Fruit fly (Drosophila melanogaster): ENCODE data around the gene Ance.

Ance gene

DNA sequence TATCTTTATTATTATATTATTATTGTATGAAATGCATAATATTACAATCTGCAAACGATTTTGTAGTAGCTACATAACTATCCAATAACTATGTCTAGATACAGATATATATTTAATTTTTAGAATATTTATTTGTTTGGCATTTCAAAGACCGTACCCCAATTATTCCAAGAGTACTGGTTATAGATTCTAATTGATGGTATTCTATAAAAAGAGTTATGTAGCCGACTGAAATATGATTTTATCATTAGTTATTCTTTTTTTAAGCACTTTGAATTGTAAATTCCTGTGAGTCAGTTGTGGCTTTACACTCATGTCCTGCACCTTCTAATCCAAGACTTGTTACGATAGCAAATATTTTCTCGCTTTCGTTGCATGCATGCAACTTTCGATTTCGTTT lies 20.3 kb downstream of the Ance start:
- TF ChIP-seq CG10348 (GFP tag; IDR thresholded peaks at IDR 0.05) (no peak), EcR (GFP tag; optimal IDR thresholded peaks at IDR 0.05) (no peak), CG4496 (GFP tag; IDR thresholded peaks at IDR 0.05) (peak; percentile 21; the same call in 1 of the 3 replicates), D1 (tag; optimal IDR thresholded peaks at IDR 0.05) (no peak), CG8301 (tag; optimal IDR thresholded peaks at IDR 0.05) (peak; percentile 1), CG14655 (GFP tag; optimal IDR thresholded peaks at IDR 0.05) (peak; percentile 49), Pif1B (GFP tag; optimal IDR thresholded peaks at IDR 0.05) (no peak), CG8159 (tag; optimal IDR thresholded peaks at IDR 0.05) (no peak), Pif1A (GFP tag; optimal IDR thresholded peaks at IDR 0.05) (no peak), CG15710 (tag; optimal IDR thresholded peaks at IDR 0.05) (no peak)

DNA sequence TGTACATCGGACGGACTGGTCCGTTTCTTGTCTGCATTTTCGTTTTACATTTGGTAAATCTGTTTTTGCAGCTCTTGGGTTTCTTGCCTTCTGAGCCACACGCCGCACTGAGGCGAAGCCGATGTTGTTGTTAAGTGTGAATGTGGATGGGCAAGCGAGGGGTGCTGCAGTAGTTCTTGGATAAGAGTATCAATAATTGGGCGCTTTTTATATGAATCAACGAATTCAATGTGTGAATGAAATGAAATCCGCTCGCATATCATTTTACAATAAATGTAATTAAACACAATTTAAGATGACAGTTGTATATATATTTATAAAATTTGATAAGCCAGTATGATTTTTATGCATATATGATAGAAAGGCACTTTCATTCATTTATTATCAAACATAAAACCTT lies 23.0 kb downstream of the Ance start:
- peak; percentile 30 for TF ChIP-seq CG14655 (GFP tag; optimal IDR thresholded peaks at IDR 0.05)
- no peak for TF ChIP-seq CG12605 (GFP tag; IDR thresholded peaks at IDR 0.05)
- no peak for TF ChIP-seq fd96Ca (GFP tag; IDR thresholded peaks at IDR 0.05)
- no peak for TF ChIP-seq Snoo (tag; optimal IDR thresholded peaks at IDR 0.05)
- peak; percentile 34; the same call in 1 of the 2 replicates for TF ChIP-seq rn (GFP tag; IDR thresholded peaks at IDR 0.05)
- 0 out of 2 replicates have a peak, but pooled peaks have one; percentile 16 for TF ChIP-seq CG32121 (GFP tag; IDR thresholded peaks at IDR 0.05)
- TF ChIP-seq Ets98B (GFP tag; IDR thresholded peaks at IDR 0.05) = no peak
- TF ChIP-seq CG15710 (tag; optimal IDR thresholded peaks at IDR 0.05) = no peak
- no peak for TF ChIP-seq CG9948 (tag; optimal IDR thresholded peaks at IDR 0.05)
- peak; percentile 15; the same call in 1 of the 3 replicates for TF ChIP-seq CG4496 (GFP tag; IDR thresholded peaks at IDR 0.05)
- TF ChIP-seq D1 (tag; optimal IDR thresholded peaks at IDR 0.05) = no peak
- no peak for TF ChIP-seq CG8159 (tag; optimal IDR thresholded peaks at IDR 0.05)
- no peak for TF ChIP-seq CG34367 (tag; optimal IDR thresholded peaks at IDR 0.05)
- TF ChIP-seq CG17806 (tag; optimal IDR thresholded peaks at IDR 0.05) = no peak
- TF ChIP-seq CG8301 (tag; optimal IDR thresholded peaks at IDR 0.05) = no peak
- TF ChIP-seq EcR (GFP tag; optimal IDR thresholded peaks at IDR 0.05) = no peak

DNA sequence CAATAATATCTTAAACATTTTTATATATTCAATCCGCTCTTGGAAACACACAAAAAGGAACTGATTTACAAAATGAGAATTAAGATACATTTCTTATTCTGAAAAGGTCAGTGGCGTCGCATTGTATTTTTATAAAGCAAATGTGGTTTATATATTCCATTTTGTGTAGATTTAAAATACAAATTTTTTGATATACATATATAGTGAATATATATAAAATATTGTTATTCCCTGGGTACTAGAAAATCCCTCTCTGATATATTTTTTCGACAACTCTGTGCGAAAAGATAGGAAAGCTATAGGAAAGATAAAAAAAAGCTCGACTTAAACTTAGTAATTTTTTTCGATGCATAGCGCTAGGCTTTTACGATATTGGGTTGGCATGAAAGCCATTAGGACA lies 25.9 kb downstream of the Ance start, which contains the start of gene CG42711:
CG42711 (minus strand) TSS at position 45 of the 400 bp plus-strand sequence.
- no peak for TF ChIP-seq Snoo (tag; optimal IDR thresholded peaks at IDR 0.05)
- peak; percentile 75; the same call in 1 of the 2 replicates for TF ChIP-seq Ets98B (GFP tag; IDR thresholded peaks at IDR 0.05)
- TF ChIP-seq CG4496 (GFP tag; IDR thresholded peaks at IDR 0.05) = peak; percentile 63; the same call in 2 of the 3 replicates
- TF ChIP-seq CG13204 (GFP tag; optimal IDR thresholded peaks at IDR 0.05) = no peak
- TF ChIP-seq CG15710 (tag; optimal IDR thresholded peaks at IDR 0.05) = no peak
- no peak for TF ChIP-seq CG8301 (tag; optimal IDR thresholded peaks at IDR 0.05)
- no peak for TF ChIP-seq Pif1A (GFP tag; optimal IDR thresholded peaks at IDR 0.05)
- no peak for TF ChIP-seq CG14655 (GFP tag; optimal IDR thresholded peaks at IDR 0.05)
- TF ChIP-seq CG34367 (tag; optimal IDR thresholded peaks at IDR 0.05) = no peak
- no peak for TF ChIP-seq CG17806 (tag; optimal IDR thresholded peaks at IDR 0.05)
- TF ChIP-seq gl (tag; optimal IDR thresholded peaks at IDR 0.05) = no peak
- TF ChIP-seq CG9948 (tag; optimal IDR thresholded peaks at IDR 0.05) = no peak
- peak; percentile 45; the same call in 1 of the 2 replicates for TF ChIP-seq CG12605 (GFP tag; IDR thresholded peaks at IDR 0.05)
- TF ChIP-seq fd96Ca (GFP tag; IDR thresholded peaks at IDR 0.05) = no peak
- no peak for TF ChIP-seq Pif1B (GFP tag; optimal IDR thresholded peaks at IDR 0.05)
- no peak for TF ChIP-seq CG10348 (GFP tag; IDR thresholded peaks at IDR 0.05)
- TF ChIP-seq rn (GFP tag; IDR thresholded peaks at IDR 0.05) = no peak
- TF ChIP-seq CG32121 (GFP tag; IDR thresholded peaks at IDR 0.05) = peak; percentile 71
- TF ChIP-seq CG8159 (tag; optimal IDR thresholded peaks at IDR 0.05) = peak; percentile 52
- no peak for TF ChIP-seq EcR (GFP tag; optimal IDR thresholded peaks at IDR 0.05)
- no peak for TF ChIP-seq D1 (tag; optimal IDR thresholded peaks at IDR 0.05)

DNA sequence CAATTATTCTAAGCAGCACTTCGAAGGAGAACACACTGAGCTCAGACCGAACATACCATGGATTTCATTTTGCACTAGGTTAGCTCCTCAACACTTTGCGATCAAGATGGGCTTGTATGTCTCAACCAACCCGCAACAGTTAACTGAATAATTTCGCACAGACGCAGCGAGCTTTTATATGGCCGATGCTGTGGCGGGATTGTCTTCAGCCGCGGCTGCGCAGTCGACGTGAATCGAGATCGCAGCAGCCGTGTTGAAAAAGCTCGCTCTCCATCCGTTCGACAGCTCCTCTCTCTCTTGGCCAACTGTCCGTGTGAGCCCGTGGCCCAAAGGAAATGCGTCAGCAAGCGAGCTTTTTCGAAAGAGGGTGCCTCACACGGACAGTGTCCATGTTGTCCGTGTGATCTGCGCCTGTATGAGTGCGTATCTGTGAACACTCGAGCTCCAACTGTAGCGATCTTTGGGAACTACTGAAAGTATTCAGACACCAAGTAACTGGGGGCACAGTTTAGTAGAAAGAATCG lies 29.2 kb downstream of the Ance start, which contains the start of gene Vajk2:
Vajk2 (minus strand) TSS at position 151 of the 524 bp plus-strand sequence.
- TF ChIP-seq CG8301 (tag; optimal IDR thresholded peaks at IDR 0.05) (no peak), CG32121 (GFP tag; IDR thresholded peaks at IDR 0.05) (no peak), CG15710 (tag; optimal IDR thresholded peaks at IDR 0.05) (no peak), Ets98B (GFP tag; IDR thresholded peaks at IDR 0.05) (peak; percentile 6; the same call in 1 of the 2 replicates), CG4496 (GFP tag; IDR thresholded peaks at IDR 0.05) (peak; percentile 84), CG14655 (GFP tag; optimal IDR thresholded peaks at IDR 0.05) (no peak)

DNA sequence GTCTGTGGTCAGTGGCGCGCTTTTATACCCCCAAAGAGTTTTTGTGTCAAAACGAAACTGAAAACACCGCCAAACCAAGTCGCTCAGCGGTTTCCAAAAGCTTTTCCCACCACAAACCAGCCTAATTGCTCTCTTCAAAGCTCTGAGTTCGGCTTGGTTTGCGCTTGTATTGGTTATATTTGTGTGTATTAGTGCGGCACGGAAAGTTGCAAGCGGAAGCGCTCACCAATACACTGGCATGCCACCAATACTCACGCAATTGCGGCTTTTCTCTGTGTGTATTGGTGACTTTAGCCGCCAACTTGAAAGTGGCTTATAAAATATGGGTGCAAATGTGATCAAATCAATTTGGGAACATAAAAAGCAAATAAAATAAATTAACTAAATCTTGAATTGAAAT lies 42.0 kb downstream of the Ance start, which contains the start of gene Vajk3:
Vajk3 (minus strand) TSS at position 1 of the 400 bp plus-strand sequence.
- TF ChIP-seq gl (tag; optimal IDR thresholded peaks at IDR 0.05) (no peak), CG4496 (GFP tag; IDR thresholded peaks at IDR 0.05) (peak; percentile 75), CG10348 (GFP tag; IDR thresholded peaks at IDR 0.05) (no peak)

DNA sequence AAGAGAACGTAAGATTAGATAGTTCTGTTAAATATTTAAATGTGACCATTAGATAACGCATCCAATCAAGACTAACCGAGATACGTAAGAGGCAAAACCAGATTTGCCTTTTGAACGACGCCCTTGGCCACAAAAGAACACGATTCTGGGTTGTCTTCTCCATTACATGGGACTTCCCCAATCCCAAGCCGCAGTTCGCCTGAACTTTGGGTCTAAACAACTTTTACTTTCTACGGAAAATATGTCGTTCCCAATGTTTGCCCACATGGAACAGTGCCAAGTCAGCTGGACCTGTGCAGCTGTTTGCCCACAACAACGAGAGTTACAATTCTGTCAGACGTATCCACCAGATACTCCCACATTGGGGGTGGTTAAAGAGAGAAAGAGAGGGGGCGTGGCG lies 44.3 kb downstream of the Ance start:
- TF ChIP-seq gl (tag; optimal IDR thresholded peaks at IDR 0.05) (no peak), rn (GFP tag; IDR thresholded peaks at IDR 0.05) (no peak), CG10348 (GFP tag; IDR thresholded peaks at IDR 0.05) (no peak), Ets98B (GFP tag; IDR thresholded peaks at IDR 0.05) (no peak), CG9948 (tag; optimal IDR thresholded peaks at IDR 0.05) (no peak), Snoo (tag; optimal IDR thresholded peaks at IDR 0.05) (no peak), Pif1A (GFP tag; optimal IDR thresholded peaks at IDR 0.05) (no peak), CG14655 (GFP tag; optimal IDR thresholded peaks at IDR 0.05) (no peak), Pif1B (GFP tag; optimal IDR thresholded peaks at IDR 0.05) (no peak), CG8301 (tag; optimal IDR thresholded peaks at IDR 0.05) (no peak), CG13204 (GFP tag; optimal IDR thresholded peaks at IDR 0.05) (no peak), D1 (tag; optimal IDR thresholded peaks at IDR 0.05) (no peak), CG17806 (tag; optimal IDR thresholded peaks at IDR 0.05) (no peak), CG12605 (GFP tag; IDR thresholded peaks at IDR 0.05) (no peak), CG4496 (GFP tag; IDR thresholded peaks at IDR 0.05) (no peak), CG15710 (tag; optimal IDR thresholded peaks at IDR 0.05) (no peak), CG34367 (tag; optimal IDR thresholded peaks at IDR 0.05) (no peak)
